Worm (Caenorhabditis elegans) whole organism, L4/young adult: ENCODE results near the gene trap-2.
A peak's percentile ranks its signal among the peaks of the same experiment; 100 is the strongest.

ENCODE experiments used
- W03F9.2 ChIP-seq: fragments of 150-350 bp; optimal IDR thresholded peaks from 2 replicates; lab custom pipeline; 2014; ENCODE audit warnings: missing biosample characterization, missing genetic modification characterization
- dao-5 ChIP-seq: sonication (generic microtip); optimal IDR thresholded peaks from 2 replicates; lab custom pipeline; 2016; ENCODE audit warnings: missing genotype, missing genetic modification characterization, moderate library complexity, missing compliant biosample characterization
- him-1 ChIP-seq: sonication (generic microtip); optimal IDR thresholded peaks from 2 replicates; lab custom pipeline; 2016; ENCODE audit warnings: missing genotype, missing genetic modification reagents, missing genetic modification characterization, missing compliant biosample characterization

trap-2 gene

DNA sequence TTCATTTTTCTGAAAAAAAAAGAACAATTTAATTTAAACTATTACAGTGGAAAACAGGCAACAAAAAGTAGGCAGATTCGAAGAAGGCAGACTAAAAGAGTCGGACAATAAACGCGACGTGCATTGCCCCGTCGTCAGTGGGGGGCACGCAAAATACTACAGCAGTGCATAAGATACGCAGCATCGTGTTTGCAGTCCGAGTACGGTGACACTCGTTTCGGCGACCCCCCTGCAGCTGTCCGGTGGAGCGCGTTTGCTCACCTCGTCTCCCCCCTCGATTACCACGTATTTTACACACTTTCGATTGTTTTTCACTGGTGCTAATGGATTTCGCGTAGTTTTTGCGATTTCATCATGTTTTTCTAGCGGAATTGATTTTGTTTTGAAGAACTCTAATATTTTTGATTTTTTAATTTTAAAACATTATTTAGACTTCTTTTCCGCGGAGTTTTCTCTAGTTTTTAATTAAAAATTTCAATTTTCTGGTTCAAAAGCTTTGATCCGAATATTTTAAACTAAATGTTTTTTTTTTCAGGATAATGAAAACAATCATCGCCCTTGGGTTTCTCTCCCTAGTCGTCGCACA is at the start of gene trap-2, which contains the start of gene ile-2:
TSS of gene trap-2 (minus strand) at position 9 of the 586 bp plus-strand sequence.
TSS of gene ile-2 (plus strand) at position 536 of the 586 bp plus-strand sequence.
- TF ChIP-seq dao-5 (tag; lab: Kevin White, UChicago) (peak; percentile 23), W03F9.2 (tag; lab: Kevin White, UChicago) (peak; percentile 81), him-1 (tag; lab: Kevin White, UChicago) (peak; percentile 51)

ce11 chrX:815929-816328 is 48.1 kb upstream of the trap-2 start, which contains the start of gene ifd-2:
ifd-2 (minus strand) TSS chrX:815929.
- TF ChIP-seq him-1 (tag; lab: Kevin White, UChicago), result no peak
- no peak for TF ChIP-seq dao-5 (tag; lab: Kevin White, UChicago)
- TF ChIP-seq W03F9.2 (tag; lab: Kevin White, UChicago), result no peak

ce11 chrX:813063-813462 is 45.2 kb upstream of the trap-2 start, which contains the start of gene F25E2.3:
F25E2.3 (minus strand) TSS chrX:813163.
- no peak for TF ChIP-seq W03F9.2 (tag; lab: Kevin White, UChicago)
- no peak for TF ChIP-seq dao-5 (tag; lab: Kevin White, UChicago)
- TF ChIP-seq him-1 (tag; lab: Kevin White, UChicago), result no peak

DNA sequence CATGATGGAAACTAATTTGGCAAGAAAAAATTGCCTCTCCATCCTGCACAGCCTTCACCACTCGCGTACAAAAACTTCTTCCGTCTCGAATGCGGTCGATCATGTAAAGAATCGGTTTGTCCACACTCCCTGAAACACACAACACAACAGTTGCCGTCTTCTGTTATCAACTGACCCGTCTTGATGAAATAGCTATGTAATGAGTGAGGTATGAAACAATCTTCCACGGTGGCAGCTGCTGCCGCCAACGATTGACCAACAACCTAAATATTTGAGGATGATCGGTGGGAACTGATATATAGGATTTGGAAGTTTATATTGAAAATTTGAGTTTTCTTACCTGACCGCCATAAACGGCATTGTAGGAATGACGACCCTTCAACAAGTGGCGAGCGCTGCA is 44.4 kb upstream of the trap-2 start:
- no peak for TF ChIP-seq dao-5 (tag; lab: Kevin White, UChicago)
- TF ChIP-seq W03F9.2 (tag; lab: Kevin White, UChicago), result no peak
- TF ChIP-seq him-1 (tag; lab: Kevin White, UChicago), result no peak

DNA sequence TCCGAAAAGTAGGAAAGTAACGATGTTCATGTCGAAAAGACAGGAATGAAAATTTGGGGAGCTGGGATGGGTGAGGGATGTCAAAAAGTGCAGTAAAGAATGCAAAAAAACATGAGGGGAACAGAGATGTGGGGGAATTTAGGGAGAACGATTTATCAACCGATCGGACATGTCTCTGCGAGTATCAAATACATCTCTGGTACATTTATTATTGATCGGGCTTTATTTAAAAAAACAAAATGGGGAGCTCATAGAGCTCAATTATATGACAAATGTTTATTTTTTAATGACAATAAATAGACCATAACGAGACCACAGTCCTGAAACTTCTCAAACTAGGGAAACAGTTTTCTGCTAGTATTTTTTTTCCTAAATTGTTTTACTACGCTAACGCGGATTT is 42.8 kb upstream of the trap-2 start, which contains the start of gene F25E2.2:
TSS of gene F25E2.2 (minus strand) at position 101 of the 400 bp plus-strand sequence.
- no peak for TF ChIP-seq him-1 (tag; lab: Kevin White, UChicago)
- no peak for TF ChIP-seq dao-5 (tag; lab: Kevin White, UChicago)
- no peak for TF ChIP-seq W03F9.2 (tag; lab: Kevin White, UChicago)

DNA sequence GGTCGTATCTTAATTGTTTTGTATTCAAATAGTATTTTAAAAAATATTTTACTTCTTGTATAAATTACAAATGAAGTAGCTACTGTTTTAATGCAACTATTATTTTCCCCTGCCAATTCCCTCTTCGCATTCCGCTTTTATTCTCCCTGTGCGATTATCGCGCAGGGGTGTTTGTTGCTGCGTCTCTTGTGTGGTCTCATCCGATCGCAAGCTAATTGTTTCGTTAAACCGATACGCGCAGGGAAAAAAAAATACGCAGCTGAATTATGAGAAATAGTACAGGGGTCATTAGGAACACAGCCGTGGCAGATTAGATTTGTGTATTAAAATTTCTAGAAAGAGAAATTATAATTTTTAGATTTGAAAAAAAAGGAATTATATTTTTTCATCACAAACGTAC is 38.6 kb upstream of the trap-2 start:
- peak; percentile 67 for TF ChIP-seq dao-5 (tag; lab: Kevin White, UChicago)
- TF ChIP-seq him-1 (tag; lab: Kevin White, UChicago), result peak; percentile 99
- TF ChIP-seq W03F9.2 (tag; lab: Kevin White, UChicago), result peak; percentile 98

ce11 chrX:802478-802877 is 34.6 kb upstream of the trap-2 start, which contains the start of gene gtr-1:
gtr-1 (plus strand) TSS chrX:802778.
- TF ChIP-seq W03F9.2 (tag; lab: Kevin White, UChicago), result no peak
- TF ChIP-seq him-1 (tag; lab: Kevin White, UChicago), result no peak
- TF ChIP-seq dao-5 (tag; lab: Kevin White, UChicago), result no peak

DNA sequence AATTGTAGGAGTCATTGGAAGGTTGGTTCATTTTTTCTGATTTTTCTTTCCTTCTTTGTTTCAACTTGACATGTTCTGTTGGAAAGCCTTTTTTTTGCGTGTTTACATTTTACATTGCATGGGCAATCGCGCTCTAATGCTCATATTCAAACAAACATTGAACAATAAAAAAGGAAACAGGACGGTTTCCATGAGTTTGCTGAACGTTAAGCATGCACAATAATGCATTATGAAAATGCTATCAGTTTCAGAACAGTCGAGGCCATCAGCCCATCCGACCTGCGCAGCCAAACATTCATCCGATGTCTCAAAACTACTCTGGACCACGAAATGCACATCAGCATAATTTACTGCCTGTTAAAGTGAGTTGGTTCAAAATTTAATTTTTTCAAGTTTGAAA is 22.7 kb upstream of the trap-2 start:
- TF ChIP-seq dao-5 (tag; lab: Kevin White, UChicago), result no peak
- TF ChIP-seq him-1 (tag; lab: Kevin White, UChicago), result no peak
- TF ChIP-seq W03F9.2 (tag; lab: Kevin White, UChicago), result no peak

DNA sequence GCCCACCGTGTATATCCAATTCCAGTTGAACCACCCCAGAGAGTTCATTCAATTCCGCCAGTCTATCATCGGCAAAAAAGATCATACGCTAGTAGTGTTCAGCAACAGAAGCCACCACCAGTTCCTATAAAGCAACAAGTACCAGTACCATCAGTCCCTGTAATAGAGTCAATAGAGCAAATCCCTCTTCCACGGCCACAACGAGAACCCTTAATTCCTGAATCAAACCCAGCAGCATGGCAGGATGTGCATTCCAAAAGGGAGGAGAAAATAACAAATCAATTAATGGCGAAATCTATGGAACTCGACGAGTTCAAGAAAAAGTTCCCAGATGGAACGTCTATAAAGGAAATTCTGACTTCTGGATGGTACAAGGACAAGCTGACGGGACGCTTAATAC is 22.0 kb upstream of the trap-2 start:
- TF ChIP-seq him-1 (tag; lab: Kevin White, UChicago) (no peak), dao-5 (tag; lab: Kevin White, UChicago) (no peak), W03F9.2 (tag; lab: Kevin White, UChicago) (no peak)

- TF ChIP-seq W03F9.2 (tag; lab: Kevin White, UChicago) (no peak), him-1 (tag; lab: Kevin White, UChicago) (no peak), dao-5 (tag; lab: Kevin White, UChicago) (no peak)
These were observed 20.1 kb upstream of the trap-2 start, which contains the start of gene attf-5 for ce11 chrX:787992-788391. attf-5 (plus strand) TSS chrX:788353.

ce11 chrX:785368-785767 is 17.5 kb upstream of the trap-2 start:
- TF ChIP-seq dao-5 (tag; lab: Kevin White, UChicago) (no peak), him-1 (tag; lab: Kevin White, UChicago) (no peak), W03F9.2 (tag; lab: Kevin White, UChicago) (no peak)

- no peak for TF ChIP-seq him-1 (tag; lab: Kevin White, UChicago)
- no peak for TF ChIP-seq W03F9.2 (tag; lab: Kevin White, UChicago)
- no peak for TF ChIP-seq dao-5 (tag; lab: Kevin White, UChicago)
These were observed 17.0 kb upstream of the trap-2 start, which contains the start of gene T04G9.6 for ce11 chrX:784853-785252. T04G9.6 (minus strand) TSS chrX:784953.

DNA sequence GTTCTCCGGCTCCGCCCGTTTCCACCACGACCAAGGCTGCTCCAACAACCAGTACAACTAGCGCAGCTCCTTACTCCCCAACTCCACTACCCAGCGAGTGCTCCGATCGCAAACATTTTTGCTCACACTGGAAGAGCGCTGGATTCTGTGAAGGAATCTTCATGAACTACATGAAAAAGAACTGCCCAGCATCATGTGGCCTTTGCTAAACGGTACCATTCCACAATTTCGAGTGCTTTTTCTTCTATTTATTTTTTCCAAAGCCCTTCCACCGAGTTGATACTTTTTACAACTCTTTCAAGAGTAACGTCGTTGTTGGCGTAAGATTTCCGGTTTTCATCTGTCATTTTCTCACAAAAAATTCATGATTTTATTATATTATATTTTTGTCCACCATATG is 12.2 kb upstream of the trap-2 start:
- TF ChIP-seq dao-5 (tag; lab: Kevin White, UChicago) (no peak), him-1 (tag; lab: Kevin White, UChicago) (no peak), W03F9.2 (tag; lab: Kevin White, UChicago) (no peak)

ce11 chrX:779259-779658 is 11.4 kb upstream of the trap-2 start:
- TF ChIP-seq him-1 (tag; lab: Kevin White, UChicago), result no peak
- no peak for TF ChIP-seq dao-5 (tag; lab: Kevin White, UChicago)
- TF ChIP-seq W03F9.2 (tag; lab: Kevin White, UChicago), result no peak
